Worm (Caenorhabditis elegans) whole organism, L4 larva: Measurements from ENCODE around the gene pzf-1.
A peak's percentile ranks its signal among the peaks of the same experiment; 100 is the strongest.

ENCODE experiments used
- F37D6.2 ChIP-seq: sonication (generic microtip); optimal IDR thresholded peaks from 2 replicates; lab custom pipeline; 2016; ENCODE audit warnings: mild to moderate bottlenecking, missing genetic modification characterization, missing compliant biosample characterization
- Y105C5A.15 ChIP-seq: fragments of 200-800 bp; sonication (Bioruptor generic); IDR thresholded peaks from 2 replicates; pipeline ENCODE4 v1.3.6; 2022; ENCODE audit warnings: missing genetic modification characterization, missing compliant biosample characterization
- ZK546.5 ChIP-seq, 2 experiments: sonication (generic microtip); optimal IDR thresholded peaks; 2 replicates each; lab custom pipeline; 2017; ENCODE audit warnings: missing biosample characterization in 2 of 2, missing genetic modification characterization in 2 of 2
- aha-1 ChIP-seq: fragments of 150-350 bp; peaks from one replicate; lab custom pipeline; 2014; ENCODE audit warnings: missing biosample characterization, missing genetic modification characterization
- aly-2 ChIP-seq: sonication (generic microtip); optimal IDR thresholded peaks from 2 replicates; lab custom pipeline; 2018; ENCODE audit warnings: missing biosample characterization, missing genetic modification characterization
- ceh-32 ChIP-seq: sonication (generic microtip); optimal IDR thresholded peaks from 2 replicates; lab custom pipeline; 2016; ENCODE audit warnings: mild to moderate bottlenecking, missing genetic modification characterization, missing compliant biosample characterization; ENCODE audit not compliant: poor library complexity
- ceh-82 ChIP-seq: sonication (generic microtip); optimal IDR thresholded peaks from 2 replicates; lab custom pipeline; 2017; ENCODE audit warnings: missing biosample characterization, missing genetic modification characterization
- ces-1 ChIP-seq: fragments of 150-350 bp; sonication (generic microtip); optimal IDR thresholded peaks from 4 replicates; lab custom pipeline; 2014; ENCODE audit warnings: missing biosample characterization, missing genetic modification reagents, missing genetic modification characterization
- cey-2 ChIP-seq: sonication (generic microtip); optimal IDR thresholded peaks from 3 replicates; lab custom pipeline; 2017; ENCODE audit warnings: missing genetic modification characterization, mild to moderate bottlenecking, missing compliant biosample characterization, antibody characterized with exemption, borderline replicate concordance; ENCODE audit not compliant: insufficient read depth
- daf-19 ChIP-seq: fragments of 200-800 bp; sonication (Bioruptor generic); conservative IDR thresholded peaks from 2 replicates; pipeline ENCODE4 v1.3.6; 2022; ENCODE audit warnings: missing genetic modification characterization, missing compliant biosample characterization
- dmd-6 ChIP-seq: fragments of 200-800 bp; sonication (Bioruptor generic); IDR thresholded peaks from 2 replicates; pipeline ENCODE4 v1.3.6; 2022; ENCODE audit warnings: missing genetic modification reagents, missing genetic modification characterization, missing compliant biosample characterization
- duxl-1 ChIP-seq: sonication (generic microtip); optimal IDR thresholded peaks from 2 replicates; lab custom pipeline; 2016; ENCODE audit warnings: mild to moderate bottlenecking, missing genetic modification characterization, moderate library complexity, missing compliant biosample characterization; ENCODE audit not compliant: poor library complexity
- dve-1 ChIP-seq: sonication (generic microtip); optimal IDR thresholded peaks from 2 replicates; lab custom pipeline; 2017; ENCODE audit warnings: antibody characterized with exemption, mild to moderate bottlenecking, missing genetic modification characterization, missing compliant biosample characterization; ENCODE audit not compliant: insufficient read depth
- fkh-10 ChIP-seq: fragments of 150-350 bp; optimal IDR thresholded peaks from 2 replicates; lab custom pipeline; 2014; ENCODE audit warnings: missing biosample characterization, missing genetic modification reagents, missing genetic modification characterization
- gei-8 ChIP-seq: fragments of 200-800 bp; sonication (Bioruptor generic); optimal IDR thresholded peaks from 2 replicates; lab custom pipeline; 2018; ENCODE audit warnings: mild to moderate bottlenecking, missing genetic modification characterization, missing compliant biosample characterization
- jun-1 ChIP-seq: fragments of 150-350 bp; optimal IDR thresholded peaks from 2 replicates; lab custom pipeline; 2014; ENCODE audit warnings: missing biosample characterization, missing genetic modification reagents, missing genetic modification characterization
- lin-1 ChIP-seq: fragments of 200-800 bp; sonication (Bioruptor generic); IDR thresholded peaks from 2 replicates; pipeline ENCODE4 v1.3.6; 2022; ENCODE audit warnings: missing genetic modification reagents, missing genetic modification characterization, missing compliant biosample characterization
- lin-13 ChIP-seq: fragments of 150-350 bp; optimal IDR thresholded peaks from 2 replicates; lab custom pipeline; 2014; ENCODE audit warnings: missing biosample characterization, missing genetic modification reagents, missing genetic modification characterization
- lin-15B ChIP-seq: fragments of 150-350 bp; sonication (generic microtip); optimal IDR thresholded peaks from 3 replicates; lab custom pipeline; 2014; ENCODE audit warnings: missing biosample characterization, missing genetic modification characterization
- mdl-1 ChIP-seq, 2 experiments: fragments of 150-350 bp in 1 of 2; sonication (generic microtip) in 1 of 2; optimal IDR thresholded peaks; 2 replicates each; lab custom pipeline; 2014 to 2017; ENCODE audit warnings: missing biosample characterization in 2 of 2, missing genetic modification characterization in 2 of 2
- mdt-29 ChIP-seq: fragments of 200-800 bp; sonication (Bioruptor generic); IDR thresholded peaks from 2 replicates; pipeline ENCODE4 v1.3.6; 2022; ENCODE audit warnings: missing genetic modification reagents, missing genetic modification characterization, missing compliant biosample characterization
- mes-2 ChIP-seq: sonication (generic microtip); optimal IDR thresholded peaks from 2 replicates; lab custom pipeline; 2016; ENCODE audit warnings: missing genotype, mild to moderate bottlenecking, missing genetic modification characterization, missing compliant biosample characterization; ENCODE audit not compliant: poor library complexity, severe bottlenecking
- mxl-3 ChIP-seq: fragments of 200-800 bp; sonication (Bioruptor generic); optimal IDR thresholded peaks from 2 replicates; lab custom pipeline; 2018; ENCODE audit warnings: mild to moderate bottlenecking, missing genetic modification characterization, missing compliant biosample characterization
- nhr-28 ChIP-seq: fragments of 150-350 bp; optimal IDR thresholded peaks from 2 replicates; lab custom pipeline; 2014; ENCODE audit warnings: missing biosample characterization, missing genetic modification characterization
- nhr-41 ChIP-seq: fragments of 200-800 bp; sonication (Bioruptor generic); IDR thresholded peaks from 2 replicates; pipeline ENCODE4 v1.3.6; 2022; ENCODE audit warnings: missing genetic modification reagents, missing genetic modification characterization, missing compliant biosample characterization
- nhr-48 ChIP-seq: sonication (generic microtip); optimal IDR thresholded peaks from 2 replicates; lab custom pipeline; 2016; ENCODE audit warnings: mild to moderate bottlenecking, missing genetic modification characterization, missing compliant biosample characterization
- nhr-6 ChIP-seq: fragments of 150-350 bp; optimal IDR thresholded peaks from 2 replicates; lab custom pipeline; 2014; ENCODE audit warnings: missing biosample characterization, missing genetic modification characterization
- pha-4 ChIP-seq, 2 experiments: fragments of 150-350 bp in 1 of 2; fragments of 200-800 bp in 1 of 2; sonication (Bioruptor generic) in 1 of 2; IDR thresholded peaks in 1 of 2; optimal IDR thresholded peaks in 1 of 2; 2 replicates each; pipeline versions ENCODE4 v1.3.6 to Lab custom; 2014 to 2022; ENCODE audit warnings: missing genetic modification characterization in 2 of 2, missing genetic modification reagents in 2 of 2, missing biosample characterization in 1 of 2, missing compliant biosample characterization in 1 of 2
- saeg-2 ChIP-seq: fragments of 200-800 bp; sonication (Bioruptor generic); IDR thresholded peaks from 2 replicates; pipeline ENCODE4 v1.3.6; 2022; ENCODE audit warnings: missing genetic modification reagents, missing genetic modification characterization, missing compliant biosample characterization
- unc-39 ChIP-seq: sonication (generic microtip); optimal IDR thresholded peaks from 2 replicates; lab custom pipeline; 2017; ENCODE audit warnings: missing biosample characterization, missing genetic modification characterization
- unc-62 ChIP-seq, 3 experiments: fragments of 150-350 bp in 1 of 3; sonication (generic microtip); optimal IDR thresholded peaks in 2 of 3; peaks in 1 of 3; 1 replicate in 1 of 3; 2 replicates in 2 of 3; lab custom pipeline; 2014 to 2017; ENCODE audit warnings: missing biosample characterization in 3 of 3, missing genetic modification characterization in 3 of 3, missing genetic modification reagents in 3 of 3, missing genotype in 1 of 3
- vab-7 ChIP-seq: fragments of 200-800 bp; sonication (Bioruptor generic); IDR thresholded peaks from 2 replicates; pipeline ENCODE4 v1.3.6; 2022; ENCODE audit warnings: missing genetic modification reagents, missing genetic modification characterization, missing compliant biosample characterization
- zfp-3 ChIP-seq: fragments of 200-800 bp; sonication (Bioruptor generic); conservative IDR thresholded peaks from 2 replicates; pipeline ENCODE4 v1.3.6; 2022; ENCODE audit warnings: missing genetic modification reagents, missing genetic modification characterization, missing compliant biosample characterization
- zip-11 ChIP-seq: fragments of 200-800 bp; sonication (Bioruptor generic); IDR thresholded peaks from 2 replicates; pipeline ENCODE4 v1.3.6; 2022; ENCODE audit warnings: missing genetic modification characterization, missing compliant biosample characterization
- ztf-11 ChIP-seq: fragments of 150-350 bp; optimal IDR thresholded peaks from 2 replicates; lab custom pipeline; 2014; ENCODE audit warnings: missing biosample characterization, missing genetic modification characterization
- ztf-7 ChIP-seq: fragments of 150-350 bp; optimal IDR thresholded peaks from 2 replicates; lab custom pipeline; 2014; ENCODE audit warnings: missing biosample characterization, missing genetic modification characterization

Gene pzf-1

DNA sequence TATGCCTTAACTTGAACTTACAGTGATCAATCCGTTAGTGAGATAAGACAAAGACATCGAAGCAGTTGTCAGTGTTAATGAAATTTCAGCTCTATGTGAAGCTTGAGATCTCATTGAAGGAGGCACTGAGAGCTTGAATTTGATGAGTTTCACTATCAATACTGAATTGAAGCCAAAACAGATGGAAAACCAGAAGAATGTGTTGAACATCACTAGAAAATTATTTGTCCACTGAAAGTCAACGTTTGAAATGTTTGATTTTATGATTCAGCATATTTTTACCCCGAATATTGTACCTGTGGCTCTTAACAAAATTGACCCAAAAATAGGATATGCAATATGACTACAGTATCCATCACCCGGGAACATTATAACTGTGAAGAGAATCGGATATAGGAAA lies 42.6 kb upstream of the pzf-1 start:
- peak in 1 of 2 experiments; percentile 97 for TF ChIP-seq unc-62 (GFP tag; optimal IDR thresholded peaks at IDR 0.05 in 1 of 2; lab: Kevin White, UChicago)
- no peak for TF ChIP-seq unc-62 (tag; optimal IDR thresholded peaks at IDR 0.05; lab: Kevin White, UChicago)
- no peak for TF ChIP-seq cey-2
- TF ChIP-seq aly-2 (tag; lab: Kevin White, UChicago), result no peak
- TF ChIP-seq ZK546.5 (tag; optimal IDR thresholded peaks at IDR 0.05; lab: Kevin White, UChicago), result no peak

DNA sequence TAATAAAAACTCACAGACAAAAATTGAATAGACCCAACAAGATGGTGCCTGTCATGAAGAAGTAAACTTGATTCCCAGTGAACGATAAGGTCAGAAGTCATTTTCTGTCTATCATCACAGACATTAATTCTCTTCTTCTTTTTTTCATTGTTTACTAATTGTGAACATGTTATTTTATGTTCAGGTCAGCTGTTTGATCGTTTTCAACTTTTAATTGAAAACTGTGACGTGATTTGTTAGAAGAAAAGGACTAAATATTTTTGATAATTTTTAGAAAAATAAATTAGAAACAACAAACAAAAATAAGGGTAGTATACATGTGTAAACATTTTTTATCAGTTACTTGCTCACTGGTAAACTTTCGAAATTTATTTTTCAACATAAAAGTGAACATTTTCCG lies 41.4 kb upstream of the pzf-1 start, which contains the start of gene F36G9.7:
F36G9.7 (minus strand) TSS at position 101 of the 400 bp plus-strand sequence.
- no peak for TF ChIP-seq nhr-28 (tag; lab: Kevin White, UChicago)
- no peak for TF ChIP-seq fkh-10 (GFP tag; lab: Kevin White, UChicago)
- no peak for TF ChIP-seq ZK546.5 (tag; optimal IDR thresholded peaks at IDR 0.05; lab: Kevin White, UChicago)
- no peak for TF ChIP-seq lin-13 (GFP tag; lab: Kevin White, UChicago)
- TF ChIP-seq ceh-32 (tag; lab: Kevin White, UChicago), result no peak
- TF ChIP-seq ztf-7, result no peak
- no peak for TF ChIP-seq lin-1 (GFP tag; lab: Robert Waterston, UW)
- TF ChIP-seq vab-7, result no peak
- no peak for TF ChIP-seq ztf-11 (tag; lab: Kevin White, UChicago)
- TF ChIP-seq mdt-29, result no peak
- no peak for TF ChIP-seq Y105C5A.15

DNA sequence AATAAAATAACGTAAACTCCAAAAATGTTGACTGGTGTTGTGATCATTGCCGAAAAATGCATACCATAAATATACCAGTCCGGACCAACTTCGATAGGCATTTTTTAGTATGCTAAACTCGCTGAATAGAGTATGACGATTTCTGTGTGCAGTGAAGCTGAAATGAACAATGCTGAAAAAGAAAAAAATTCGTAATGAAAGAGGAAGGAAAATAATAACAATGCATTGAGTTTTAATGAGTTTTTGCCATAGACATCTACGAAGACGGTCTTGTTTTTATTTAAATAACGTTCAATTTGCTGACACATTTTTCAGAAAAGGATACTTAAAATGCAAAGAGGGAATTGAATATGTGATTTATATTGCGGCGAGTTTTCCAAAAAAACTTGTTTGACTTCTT lies 39.3 kb upstream of the pzf-1 start, which contains the start of gene sri-1:
sri-1 (minus strand) TSS at position 101 of the 400 bp plus-strand sequence.
- TF ChIP-seq nhr-28 (tag; lab: Kevin White, UChicago), result no peak
- no peak for TF ChIP-seq dmd-6
- no peak for TF ChIP-seq mdl-1 (tag; optimal IDR thresholded peaks at IDR 0.05; lab: Kevin White, UChicago)
- TF ChIP-seq cey-2, result no peak
- no peak for TF ChIP-seq nhr-6 (tag; lab: Kevin White, UChicago)
- no peak for TF ChIP-seq zfp-3
- no peak for TF ChIP-seq dve-1 (tag; lab: Kevin White, UChicago)
- no peak for TF ChIP-seq unc-39 (tag; lab: Kevin White, UChicago)
- no peak for TF ChIP-seq lin-1 (GFP tag; lab: Robert Waterston, UW)
- TF ChIP-seq zip-11 (GFP tag; lab: Robert Waterston, UW), result no peak
- no peak for TF ChIP-seq ztf-11 (tag; lab: Kevin White, UChicago)
- no peak for TF ChIP-seq saeg-2
- no peak for TF ChIP-seq daf-19 (GFP tag; lab: Robert Waterston, UW)
- no peak for TF ChIP-seq nhr-48 (tag; lab: Kevin White, UChicago)
- no peak for TF ChIP-seq ceh-82 (tag; lab: Kevin White, UChicago)
- TF ChIP-seq F37D6.2 (tag; lab: Kevin White, UChicago), result no peak

DNA sequence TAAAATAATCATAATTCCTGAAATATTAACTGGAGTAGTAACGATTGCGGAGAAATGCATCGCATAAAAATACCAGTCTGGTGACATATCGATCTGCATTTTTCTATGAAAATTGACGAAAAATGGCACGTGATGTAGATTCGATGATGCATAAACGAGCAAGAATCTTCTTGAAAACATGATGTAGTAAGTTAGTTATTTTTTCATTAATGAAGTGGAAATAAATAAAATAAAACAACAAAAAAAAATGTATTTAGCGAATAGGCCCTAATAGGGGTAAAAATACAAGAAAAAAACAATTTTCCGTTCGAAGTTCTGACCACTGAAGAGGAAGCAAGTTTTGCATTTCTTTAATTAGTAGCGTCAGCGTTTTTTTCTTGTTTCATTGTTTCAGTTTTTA lies 36.9 kb upstream of the pzf-1 start, which contains the start of gene sri-2:
sri-2 (minus strand) TSS at position 101 of the 400 bp plus-strand sequence.
- TF ChIP-seq pha-4 (GFP tag; IDR thresholded peaks at IDR 0.05; lab: Robert Waterston, UW) (no peak), pha-4 (tag; optimal IDR thresholded peaks at IDR 0.05; lab: Kevin White, UChicago) (no peak), aha-1 (tag; lab: Kevin White, UChicago) (peak; percentile 21)

DNA sequence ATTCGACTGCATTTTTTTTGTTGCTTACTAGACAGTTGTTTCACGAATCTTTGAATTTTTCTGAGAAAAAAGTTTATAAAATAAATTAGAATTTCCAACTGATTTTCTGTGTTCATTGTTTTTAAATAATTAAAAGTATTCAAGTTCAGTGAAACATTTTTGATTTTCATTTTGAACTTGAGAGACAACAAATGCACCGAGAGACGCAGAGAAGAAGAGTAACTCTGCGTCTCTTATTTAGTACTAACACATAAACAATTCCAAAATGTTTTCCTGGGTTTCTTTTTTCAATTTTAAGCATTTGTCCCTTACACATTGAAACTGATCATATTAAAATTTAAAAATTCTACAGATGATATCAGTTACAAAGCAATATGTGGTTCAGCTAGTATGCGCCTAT lies 31.2 kb upstream of the pzf-1 start:
- TF ChIP-seq nhr-48 (tag; lab: Kevin White, UChicago), result peak; percentile 26
- TF ChIP-seq mdl-1 (tag; optimal IDR thresholded peaks at IDR 0.05; lab: Kevin White, UChicago), result no peak

DNA sequence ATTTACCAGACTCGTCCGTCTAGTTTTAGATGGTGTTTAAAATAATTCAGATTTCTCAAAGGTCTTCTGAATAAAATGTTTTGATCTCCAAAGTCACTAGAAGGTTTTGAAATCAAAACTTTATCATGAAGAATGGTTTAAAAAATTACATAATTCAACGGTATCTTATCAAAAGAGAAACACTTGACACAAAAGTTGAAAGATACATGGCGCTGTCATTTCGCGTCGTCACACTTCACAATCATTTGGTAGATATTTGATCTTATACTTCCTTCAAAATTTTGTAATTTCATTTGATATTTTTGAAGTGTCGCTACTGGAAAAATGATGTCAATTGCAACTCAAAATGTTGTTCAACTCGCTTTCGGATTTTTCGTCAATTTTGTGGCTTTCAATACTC lies 28.9 kb upstream of the pzf-1 start, which contains the start of gene F36G9.3:
F36G9.3 (plus strand) TSS at position 301 of the 400 bp plus-strand sequence.
- TF ChIP-seq nhr-41 (GFP tag; lab: Robert Waterston, UW) (no peak), nhr-28 (tag; lab: Kevin White, UChicago) (no peak), F37D6.2 (tag; lab: Kevin White, UChicago) (no peak), duxl-1 (tag; lab: Kevin White, UChicago) (no peak), jun-1 (tag; lab: Kevin White, UChicago) (no peak), ces-1 (GFP tag; lab: Kevin White, UChicago) (no peak), lin-15B (tag; lab: Kevin White, UChicago) (no peak), gei-8 (no peak), lin-1 (GFP tag; lab: Robert Waterston, UW) (no peak), mxl-3 (GFP tag; lab: Kevin White, UChicago) (no peak), mes-2 (tag; lab: Kevin White, UChicago) (no peak)
